Worm (Caenorhabditis elegans) whole organism, mixed stage, embryonic: Measurements from ENCODE around the gene pals-39.

Experiments
- cnd-1 ChIP-seq: fragments of 200-800 bp; sonication (Bioruptor generic); optimal IDR thresholded peaks from 2 replicates; lab custom pipeline; 2018; ENCODE audit warnings: mild to moderate bottlenecking, missing genetic modification characterization, missing compliant biosample characterization
- elt-3 ChIP-seq: fragments of 150-350 bp; optimal IDR thresholded peaks from 2 replicates; lab custom pipeline; 2014; ENCODE audit warnings: missing biosample characterization, missing genetic modification characterization
- flh-1 ChIP-seq: fragments of 200-800 bp; sonication (Bioruptor generic); optimal IDR thresholded peaks from 2 replicates; lab custom pipeline; 2018; ENCODE audit warnings: mild to moderate bottlenecking, missing genetic modification characterization, moderate library complexity, missing compliant biosample characterization
- lin-13 ChIP-seq: fragments of 150-350 bp; optimal IDR thresholded peaks from 2 replicates; lab custom pipeline; 2014; ENCODE audit warnings: missing biosample characterization, missing genetic modification characterization
- mep-1 ChIP-seq: fragments of 150-350 bp; optimal IDR thresholded peaks from 2 replicates; lab custom pipeline; 2017; ENCODE audit warnings: missing biosample characterization, missing genetic modification reagents, missing genetic modification characterization, inconsistent platforms
- mls-2 ChIP-seq: sonication (generic microtip); optimal IDR thresholded peaks from 2 replicates; lab custom pipeline; 2016; ENCODE audit warnings: mild to moderate bottlenecking, missing genetic modification characterization, moderate library complexity, missing compliant biosample characterization
- nhr-237 ChIP-seq: fragments of 150-350 bp; optimal IDR thresholded peaks from 2 replicates; lab custom pipeline; 2014; ENCODE audit warnings: missing biosample characterization, missing genetic modification characterization
- nhr-28 ChIP-seq: fragments of 150-350 bp; optimal IDR thresholded peaks from 2 replicates; lab custom pipeline; 2014; ENCODE audit warnings: missing biosample characterization, missing genetic modification characterization
- snpc-4 ChIP-seq: fragments of 150-350 bp; optimal IDR thresholded peaks from 2 replicates; lab custom pipeline; 2014; ENCODE audit warnings: missing biosample characterization, missing genetic modification characterization
- unc-62 ChIP-seq: fragments of 150-350 bp; optimal IDR thresholded peaks from 2 replicates; lab custom pipeline; 2014; ENCODE audit warnings: missing biosample characterization, missing genetic modification reagents, missing genetic modification characterization

ce11 chrV:12404544-12404943 is 39.1 kb downstream of the pals-39 start, which contains the start of gene K01D12.9:
- TF ChIP-seq mep-1 (tag; lab: Kevin White, UChicago) (no peak), snpc-4 (tag; lab: Kevin White, UChicago) (no peak), unc-62 (GFP tag; lab: Kevin White, UChicago) (no peak), nhr-237 (no peak), mls-2 (tag; lab: Kevin White, UChicago) (no peak), flh-1 (GFP tag; lab: Kevin White, UChicago) (no peak), cnd-1 (no peak), nhr-28 (tag; lab: Kevin White, UChicago) (no peak), elt-3 (tag; lab: Kevin White, UChicago) (no peak), lin-13 (tag; lab: Kevin White, UChicago) (no peak)
